Worm (Caenorhabditis elegans) whole organism, L1 larva: ENCODE measurements around the gene C29E4.10.

Experiments used
- ama-1 ChIP-seq: fragments of 150-350 bp; optimal IDR thresholded peaks from 2 replicates; lab custom pipeline; 2014
- nhr-237 ChIP-seq: fragments of 150-350 bp; optimal IDR thresholded peaks from 2 replicates; lab custom pipeline; 2014; ENCODE audit warnings: missing biosample characterization, missing genetic modification characterization
- snpc-4 ChIP-seq: fragments of 150-350 bp; optimal IDR thresholded peaks from 2 replicates; lab custom pipeline; 2014; ENCODE audit warnings: missing biosample characterization, missing genetic modification characterization
- swsn-7 ChIP-seq: sonication (generic microtip); optimal IDR thresholded peaks from 2 replicates; lab custom pipeline; 2016; ENCODE audit warnings: missing genetic modification characterization, missing compliant biosample characterization
- unc-130 ChIP-seq: fragments of 150-350 bp; optimal IDR thresholded peaks from 2 replicates; lab custom pipeline; 2017; ENCODE audit warnings: missing biosample characterization, missing genetic modification characterization, inconsistent platforms
- vab-15 ChIP-seq: sonication (generic microtip); optimal IDR thresholded peaks from 2 replicates; lab custom pipeline; 2017; ENCODE audit warnings: missing genotype, mild to moderate bottlenecking, missing genetic modification characterization, missing compliant biosample characterization
- ztf-11 ChIP-seq, 2 experiments: sonication (generic microtip); optimal IDR thresholded peaks; 2 replicates each; lab custom pipeline; 2016 to 2017; ENCODE audit warnings: missing genetic modification characterization in 2 of 2, missing biosample characterization in 1 of 2, missing compliant biosample characterization in 1 of 2

ce11 chrIII:7917667-7918066 is 20.0 kb upstream of the C29E4.10 start, which contains the start of gene gly-3:
- TF ChIP-seq snpc-4 (tag; lab: Kevin White, UChicago) (no peak), vab-15 (tag; lab: Kevin White, UChicago) (no peak), nhr-237 (no peak), ztf-11 (tag; optimal IDR thresholded peaks at IDR 0.05; lab: Kevin White, UChicago) (no peak), unc-130 (no peak), ama-1 (no peak), swsn-7 (no peak)
